Worm (Caenorhabditis elegans) whole organism, young adult: Measurements from ENCODE around the gene K02E10.6.
A peak's percentile ranks its signal among the peaks of the same experiment; 100 is the strongest.

Experiments
- C06A6.2 ChIP-seq: fragments of 200-800 bp; sonication (Bioruptor generic); conservative IDR thresholded peaks from 2 replicates; pipeline ENCODE4 v1.3.6; 2022; ENCODE audit warnings: missing genetic modification characterization, missing compliant biosample characterization
- F33H1.4 ChIP-seq: fragments of 200-800 bp; sonication (Bioruptor generic); IDR thresholded peaks from 2 replicates; pipeline ENCODE4 v1.3.6; 2022; ENCODE audit warnings: missing genetic modification reagents, missing genetic modification characterization, missing compliant biosample characterization
- F49E8.2 ChIP-seq: sonication (generic microtip); optimal IDR thresholded peaks from 3 replicates; lab custom pipeline; 2017; ENCODE audit warnings: missing genetic modification characterization, mild to moderate bottlenecking, missing compliant biosample characterization, antibody characterized with exemption, moderate library complexity; ENCODE audit not compliant: insufficient read depth
- F57A8.1 ChIP-seq: fragments of 200-800 bp; sonication (Bioruptor generic); optimal IDR thresholded peaks from 2 replicates; lab custom pipeline; 2018; ENCODE audit warnings: mild to moderate bottlenecking, missing genetic modification characterization, moderate library complexity, missing compliant biosample characterization
- T26A5.8 ChIP-seq: sonication (generic microtip); optimal IDR thresholded peaks from 2 replicates; lab custom pipeline; 2016; ENCODE audit warnings: missing genetic modification characterization, missing compliant biosample characterization
- Y53F4B.3 ChIP-seq: fragments of 200-800 bp; sonication (Bioruptor generic); IDR thresholded peaks from 2 replicates; pipeline ENCODE4 v1.3.6; 2022; ENCODE audit warnings: missing genetic modification reagents, missing genetic modification characterization, missing compliant biosample characterization
- Y53G8AR.9 ChIP-seq: fragments of 200-800 bp; sonication (Bioruptor generic); conservative IDR thresholded peaks from 2 replicates; pipeline ENCODE4 v1.3.6; 2022; ENCODE audit warnings: missing genetic modification reagents, missing genetic modification characterization, missing compliant biosample characterization
- ama-1 ChIP-seq, 3 experiments: fragments of 150-350 bp in 1 of 3; sonication (generic microtip) in 2 of 3; optimal IDR thresholded peaks; 2 replicates each; lab custom pipeline; 2014 to 2018; ENCODE audit warnings: missing biosample characterization in 2 of 3, missing genetic modification characterization in 2 of 3, missing genetic modification reagents in 2 of 3
- aptf-2 ChIP-seq: fragments of 200-800 bp; sonication (Bioruptor generic); conservative IDR thresholded peaks from 2 replicates; pipeline ENCODE4 v1.3.6; 2022; ENCODE audit warnings: missing genetic modification reagents, missing genetic modification characterization, missing compliant biosample characterization
- atf-7 ChIP-seq: sonication (generic microtip); optimal IDR thresholded peaks from 2 replicates; lab custom pipeline; 2017; ENCODE audit warnings: mild to moderate bottlenecking, missing genetic modification characterization, missing compliant biosample characterization
- attf-3 ChIP-seq: fragments of 200-800 bp; sonication (Bioruptor generic); conservative IDR thresholded peaks from 2 replicates; pipeline ENCODE4 v1.3.6; 2022; ENCODE audit warnings: missing genetic modification reagents, missing genetic modification characterization, missing compliant biosample characterization
- attf-6 ChIP-seq: fragments of 200-800 bp; sonication (Bioruptor generic); IDR thresholded peaks from 2 replicates; pipeline ENCODE4 v1.3.6; 2022; ENCODE audit warnings: missing genetic modification reagents, missing genetic modification characterization, missing compliant biosample characterization
- ccch-3 ChIP-seq: fragments of 200-800 bp; sonication (Bioruptor generic); optimal IDR thresholded peaks from 2 replicates; lab custom pipeline; 2018; ENCODE audit warnings: mild to moderate bottlenecking, missing genetic modification characterization, missing compliant biosample characterization
- cebp-1 ChIP-seq, 2 experiments: fragments of 200-800 bp in 1 of 2; sonication (Bioruptor generic) in 1 of 2; sonication (generic microtip) in 1 of 2; IDR thresholded peaks in 1 of 2; optimal IDR thresholded peaks in 1 of 2; 2 replicates each; pipeline versions ENCODE4 v1.3.6 to Lab custom; 2017 to 2022; ENCODE audit warnings: missing compliant biosample characterization in 2 of 2, missing genetic modification characterization in 2 of 2, mild to moderate bottlenecking in 1 of 2, missing genetic modification reagents in 1 of 2, moderate library complexity in 1 of 2
- cebp-2 ChIP-seq: fragments of 200-800 bp; sonication (Bioruptor generic); IDR thresholded peaks from 2 replicates; pipeline ENCODE4 v1.3.6; 2022; ENCODE audit warnings: missing genetic modification characterization, missing compliant biosample characterization
- ceh-27 ChIP-seq: fragments of 200-800 bp; sonication (Bioruptor generic); optimal IDR thresholded peaks from 2 replicates; lab custom pipeline; 2018; ENCODE audit warnings: mild to moderate bottlenecking, missing genetic modification characterization, moderate library complexity, missing compliant biosample characterization
- ceh-79 ChIP-seq: sonication (generic microtip); optimal IDR thresholded peaks from 2 replicates; lab custom pipeline; 2017; ENCODE audit warnings: mild to moderate bottlenecking, missing genetic modification characterization, missing compliant biosample characterization
- ceh-91 ChIP-seq: fragments of 200-800 bp; sonication (Bioruptor generic); IDR thresholded peaks from 2 replicates; pipeline ENCODE4 v1.3.6; 2022; ENCODE audit warnings: missing genetic modification reagents, missing genetic modification characterization, missing compliant biosample characterization
- die-1 ChIP-seq: sonication (generic microtip); optimal IDR thresholded peaks from 2 replicates; lab custom pipeline; 2016; ENCODE audit warnings: missing genotype, mild to moderate bottlenecking, missing genetic modification characterization, missing compliant biosample characterization
- egl-44 ChIP-seq: fragments of 200-800 bp; sonication (Bioruptor generic); IDR thresholded peaks from 2 replicates; pipeline ENCODE4 v1.3.6; 2022; ENCODE audit warnings: missing genetic modification reagents, missing genetic modification characterization, missing compliant biosample characterization
- ekl-4 ChIP-seq: fragments of 200-800 bp; sonication (Bioruptor generic); IDR thresholded peaks from 2 replicates; pipeline ENCODE4 v1.3.6; 2022; ENCODE audit warnings: missing genetic modification reagents, missing genetic modification characterization, missing compliant biosample characterization
- fkh-3 ChIP-seq: sonication (generic microtip); optimal IDR thresholded peaks from 2 replicates; lab custom pipeline; 2016; ENCODE audit warnings: mild to moderate bottlenecking, missing genetic modification characterization, missing compliant biosample characterization
- gei-17 ChIP-seq: fragments of 200-800 bp; sonication (Bioruptor generic); optimal IDR thresholded peaks from 2 replicates; lab custom pipeline; 2018; ENCODE audit warnings: mild to moderate bottlenecking, missing genetic modification characterization, missing compliant biosample characterization
- hlh-26 ChIP-seq: fragments of 200-800 bp; sonication (Bioruptor generic); conservative IDR thresholded peaks from 2 replicates; pipeline ENCODE4 v1.3.6; 2022; ENCODE audit warnings: missing genetic modification reagents, missing genetic modification characterization, missing compliant biosample characterization
- hsf-1 ChIP-seq: fragments of 200-800 bp; sonication (Bioruptor generic); IDR thresholded peaks from 2 replicates; pipeline ENCODE4 v1.3.6; 2022; ENCODE audit warnings: missing genetic modification reagents, missing genetic modification characterization, missing compliant biosample characterization
- lir-1 ChIP-seq: fragments of 200-800 bp; sonication (Bioruptor generic); conservative IDR thresholded peaks from 2 replicates; pipeline ENCODE4 v1.3.6; 2022; ENCODE audit warnings: missing genetic modification reagents, missing genetic modification characterization, missing compliant biosample characterization
- lsl-1 ChIP-seq: fragments of 200-800 bp; sonication (Bioruptor generic); optimal IDR thresholded peaks from 2 replicates; lab custom pipeline; 2018; ENCODE audit warnings: mild to moderate bottlenecking, missing genetic modification characterization, moderate library complexity, missing compliant biosample characterization
- lsy-27 ChIP-seq: sonication (generic microtip); optimal IDR thresholded peaks from 2 replicates; lab custom pipeline; 2017; ENCODE audit warnings: missing genetic modification characterization, mild to moderate bottlenecking, missing compliant biosample characterization, antibody characterized with exemption, missing genotype, borderline replicate concordance; ENCODE audit not compliant: insufficient read depth
- madf-8 ChIP-seq: fragments of 200-800 bp; sonication (Bioruptor generic); conservative IDR thresholded peaks from 2 replicates; pipeline ENCODE4 v1.3.6; 2022; ENCODE audit warnings: missing genetic modification reagents, missing genetic modification characterization, missing compliant biosample characterization
- mel-28 ChIP-seq: sonication (generic microtip); optimal IDR thresholded peaks from 2 replicates; lab custom pipeline; 2016; ENCODE audit warnings: borderline replicate concordance, mild to moderate bottlenecking, missing genetic modification characterization, missing compliant biosample characterization
- mes-4 ChIP-seq: sonication (generic microtip); optimal IDR thresholded peaks from 2 replicates; lab custom pipeline; 2016; ENCODE audit warnings: missing genotype, missing genetic modification characterization, missing compliant biosample characterization
- nhr-27 ChIP-seq: fragments of 200-800 bp; sonication (Bioruptor generic); optimal IDR thresholded peaks from 2 replicates; lab custom pipeline; 2018; ENCODE audit warnings: mild to moderate bottlenecking, missing genetic modification characterization, moderate library complexity, missing compliant biosample characterization
- pbrm-1 ChIP-seq: fragments of 200-800 bp; sonication (Bioruptor generic); IDR thresholded peaks from 2 replicates; pipeline ENCODE4 v1.3.6; 2022; ENCODE audit warnings: missing genetic modification reagents, missing genetic modification characterization, missing compliant biosample characterization
- rcor-1 ChIP-seq: fragments of 200-800 bp; sonication (Bioruptor generic); IDR thresholded peaks from 2 replicates; pipeline ENCODE4 v1.3.6; 2022; ENCODE audit warnings: missing genetic modification reagents, missing genetic modification characterization, missing compliant biosample characterization
- rec-8 ChIP-seq, 2 experiments: sonication (generic microtip); optimal IDR thresholded peaks; 2 replicates each; lab custom pipeline; 2016; ENCODE audit warnings: mild to moderate bottlenecking in 2 of 2, missing genetic modification characterization in 2 of 2, missing genetic modification reagents in 2 of 2, missing genotype in 2 of 2, missing biosample characterization in 1 of 2, missing compliant biosample characterization in 1 of 2, moderate library complexity in 1 of 2
- repo-1 ChIP-seq: sonication (generic microtip); optimal IDR thresholded peaks from 2 replicates; lab custom pipeline; 2017; ENCODE audit warnings: mild to moderate bottlenecking, missing genetic modification characterization, missing compliant biosample characterization
- somi-1 ChIP-seq: fragments of 200-800 bp; sonication (Bioruptor generic); optimal IDR thresholded peaks from 2 replicates; lab custom pipeline; 2018; ENCODE audit warnings: mild to moderate bottlenecking, missing genetic modification characterization, missing compliant biosample characterization
- sptf-2 ChIP-seq: fragments of 200-800 bp; sonication (Bioruptor generic); optimal IDR thresholded peaks from 2 replicates; lab custom pipeline; 2018; ENCODE audit warnings: mild to moderate bottlenecking, missing genetic modification characterization, missing compliant biosample characterization
- tbx-9 ChIP-seq: sonication (generic microtip); optimal IDR thresholded peaks from 2 replicates; lab custom pipeline; 2016; ENCODE audit warnings: borderline replicate concordance, missing genetic modification characterization, inconsistent platforms, missing compliant biosample characterization
- tlf-1 ChIP-seq: fragments of 200-800 bp; sonication (Bioruptor generic); optimal IDR thresholded peaks from 2 replicates; lab custom pipeline; 2018; ENCODE audit warnings: mild to moderate bottlenecking, missing genetic modification characterization, missing compliant biosample characterization
- unc-130 ChIP-seq: sonication (generic microtip); optimal IDR thresholded peaks from 2 replicates; lab custom pipeline; 2016; ENCODE audit warnings: missing genetic modification reagents, missing genetic modification characterization, missing compliant biosample characterization
- unc-62 ChIP-seq: fragments of 150-350 bp; optimal IDR thresholded peaks from 2 replicates; lab custom pipeline; 2014; ENCODE audit warnings: missing biosample characterization, missing genetic modification reagents, missing genetic modification characterization
- ztf-22 ChIP-seq: fragments of 200-800 bp; sonication (Bioruptor generic); optimal IDR thresholded peaks from 2 replicates; lab custom pipeline; 2018; ENCODE audit warnings: mild to moderate bottlenecking, missing genetic modification characterization, moderate library complexity, missing compliant biosample characterization
- ztf-25 ChIP-seq: fragments of 200-800 bp; sonication (Bioruptor generic); IDR thresholded peaks from 2 replicates; pipeline ENCODE4 v1.3.6; 2022; ENCODE audit warnings: missing genetic modification reagents, missing genetic modification characterization, missing compliant biosample characterization
- ztf-26 ChIP-seq: sonication (generic microtip); optimal IDR thresholded peaks from 2 replicates; lab custom pipeline; 2017; ENCODE audit warnings: missing genetic modification characterization, missing compliant biosample characterization
- ztf-28 ChIP-seq: fragments of 200-800 bp; sonication (Bioruptor generic); IDR thresholded peaks from 2 replicates; pipeline ENCODE4 v1.3.6; 2022; ENCODE audit warnings: missing genetic modification reagents, missing genetic modification characterization, missing compliant biosample characterization
- ztf-3 ChIP-seq: fragments of 200-800 bp; sonication (Bioruptor generic); optimal IDR thresholded peaks from 2 replicates; lab custom pipeline; 2018; ENCODE audit warnings: mild to moderate bottlenecking, missing genetic modification characterization, missing compliant biosample characterization

K02E10.6 gene

ce11 chrX:2531276-2531675 lies 48.7 kb upstream of the K02E10.6 start (continued):
- TF ChIP-seq rcor-1 (GFP tag; lab: Robert Waterston, UW), result 0 out of 2 replicates have a peak, but pooled peaks have one; percentile 16
- TF ChIP-seq mes-4, result peak; percentile 42
- 0 out of 2 replicates have a peak, but pooled peaks have one; percentile 42 for TF ChIP-seq ztf-28 (GFP tag; lab: Robert Waterston, UW)
- TF ChIP-seq ceh-91, result no peak
- TF ChIP-seq rec-8 (tag; optimal IDR thresholded peaks at IDR 0.05; lab: Kevin White, UChicago), result peak; percentile 33 to 35
- TF ChIP-seq atf-7 (tag; lab: Kevin White, UChicago), result peak; percentile 56
- no peak for TF ChIP-seq tlf-1
- TF ChIP-seq hlh-26 (GFP tag; lab: Robert Waterston, UW), result no peak
- peak; percentile 27 for TF ChIP-seq ztf-26
- TF ChIP-seq somi-1 (GFP tag; lab: Kevin White, UChicago), result no peak
- no peak for TF ChIP-seq ceh-27
- TF ChIP-seq pbrm-1 (GFP tag; lab: Robert Waterston, UW), result peak; percentile 69
- peak; percentile 48 for TF ChIP-seq nhr-27 (tag; lab: Kevin White, UChicago)
- peak; percentile 13 for TF ChIP-seq unc-130 (GFP tag; lab: Kevin White, UChicago)
- no peak for TF ChIP-seq ama-1 (optimal IDR thresholded peaks at IDR 0.05; lab: Kevin White, UChicago)
- peak; percentile 16 to 32 for TF ChIP-seq ama-1 (GFP tag; optimal IDR thresholded peaks at IDR 0.05; lab: Kevin White, UChicago)
- TF ChIP-seq hsf-1, result no peak
- TF ChIP-seq lsl-1 (GFP tag; lab: Kevin White, UChicago), result no peak
- no peak for TF ChIP-seq F57A8.1 (GFP tag; lab: Kevin White, UChicago)
- TF ChIP-seq egl-44 (GFP tag; lab: Robert Waterston, UW), result 0 out of 2 replicates have a peak, but pooled peaks have one; percentile 32
- no peak for TF ChIP-seq tbx-9 (tag; lab: Kevin White, UChicago)
- no peak for TF ChIP-seq ztf-3
- TF ChIP-seq attf-3 (GFP tag; lab: Robert Waterston, UW), result no peak
- TF ChIP-seq die-1 (tag; lab: Kevin White, UChicago), result peak; percentile 76
- no peak for TF ChIP-seq attf-6
- peak; percentile 72; the same call in 1 of the 2 replicates for TF ChIP-seq ztf-25 (GFP tag; lab: Robert Waterston, UW)
- TF ChIP-seq aptf-2 (GFP tag; lab: Robert Waterston, UW), result no peak
- TF ChIP-seq Y53F4B.3 (GFP tag; lab: Robert Waterston, UW), result no peak
- TF ChIP-seq sptf-2 (GFP tag; lab: Kevin White, UChicago), result no peak
- no peak for TF ChIP-seq unc-62 (GFP tag; lab: Kevin White, UChicago)
- TF ChIP-seq C06A6.2 (GFP tag; lab: Robert Waterston, UW), result no peak
- peak; percentile 2 for TF ChIP-seq fkh-3 (tag; lab: Kevin White, UChicago)
- no peak for TF ChIP-seq T26A5.8 (tag; lab: Kevin White, UChicago)
- TF ChIP-seq ceh-79 (tag; lab: Kevin White, UChicago), result peak; percentile 15
- TF ChIP-seq F33H1.4 (GFP tag; lab: Robert Waterston, UW), result no peak
- TF ChIP-seq cebp-2, result 0 out of 2 replicates have a peak, but pooled peaks have one; percentile 12
- TF ChIP-seq mel-28 (tag; lab: Kevin White, UChicago), result no peak
- no peak for TF ChIP-seq gei-17
- TF ChIP-seq ekl-4 (GFP tag; lab: Robert Waterston, UW), result peak; percentile 61; the same call in 1 of the 2 replicates
- peak; percentile 80 for TF ChIP-seq repo-1 (tag; lab: Kevin White, UChicago)
- peak; percentile 30; the same call in 1 of the 2 replicates for TF ChIP-seq cebp-1 (GFP tag; IDR thresholded peaks at IDR 0.05; lab: Robert Waterston, UW)
- peak; percentile 57 for TF ChIP-seq cebp-1 (tag; optimal IDR thresholded peaks at IDR 0.05; lab: Kevin White, UChicago)
- TF ChIP-seq ztf-22 (GFP tag; lab: Kevin White, UChicago), result peak; percentile 40
- TF ChIP-seq F49E8.2 (tag; lab: Kevin White, UChicago), result no peak
- no peak for TF ChIP-seq lsy-27
- TF ChIP-seq madf-8 (GFP tag; lab: Robert Waterston, UW), result no peak
- TF ChIP-seq Y53G8AR.9 (GFP tag; lab: Robert Waterston, UW), result no peak
- TF ChIP-seq ccch-3 (GFP tag; lab: Kevin White, UChicago), result no peak
- TF ChIP-seq lir-1 (GFP tag; lab: Robert Waterston, UW), result no peak
